Fruit fly (Drosophila melanogaster) whole organism, embryonic: ENCODE measurements around the gene CG32373.

Source experiments
- CG10431 ChIP-seq: fragments of 200-800 bp; sonication (Bioruptor generic); optimal IDR thresholded peaks from 3 replicates; lab custom pipeline; 2018; ENCODE audit warnings: missing biosample characterization, mild to moderate bottlenecking, missing genetic modification characterization
- CG11504 ChIP-seq: fragments of 200-800 bp; sonication (Bioruptor generic); optimal IDR thresholded peaks from 3 replicates; lab custom pipeline; 2019; ENCODE audit warnings: missing biosample characterization, mild to moderate bottlenecking, missing genetic modification characterization, moderate library complexity
- CG11695 ChIP-seq: fragments of 200-800 bp; sonication (Bioruptor generic); IDR thresholded peaks from 3 replicates; pipeline ENCODE4 v1.3.6; 2022; ENCODE audit warnings: missing biosample characterization, missing genetic modification characterization
- CG18599 ChIP-seq: fragments of 200-800 bp; sonication (Bioruptor generic); optimal IDR thresholded peaks from 3 replicates; lab custom pipeline; 2017; ENCODE audit warnings: missing biosample characterization, missing genetic modification characterization, mild to moderate bottlenecking, moderate library complexity, missing genetic modification reagents
- CG2712 ChIP-seq: fragments of 200-800 bp; optimal IDR thresholded peaks from 3 replicates; lab custom pipeline; 2019; ENCODE audit warnings: missing biosample characterization, mild to moderate bottlenecking, missing genetic modification characterization, moderate library complexity
- CG34376 ChIP-seq: fragments of 200-800 bp; sonication (Bioruptor generic); optimal IDR thresholded peaks from 2 replicates; lab custom pipeline; 2018; ENCODE audit warnings: missing biosample characterization, mild to moderate bottlenecking, missing genetic modification characterization
- CG6689 ChIP-seq: fragments of 200-800 bp; sonication (Bioruptor generic); IDR thresholded peaks from 2 replicates; pipeline ENCODE4 v1.3.6; 2022; ENCODE audit warnings: missing biosample characterization, missing genetic modification characterization
- CG7839 ChIP-seq: fragments of 200-800 bp; sonication (Bioruptor generic); optimal IDR thresholded peaks from 3 replicates; lab custom pipeline; 2018; ENCODE audit warnings: missing biosample characterization, mild to moderate bottlenecking, missing genetic modification characterization, moderate library complexity
- CG8924 ChIP-seq: fragments of 200-800 bp; optimal IDR thresholded peaks from 3 replicates; lab custom pipeline; 2019; ENCODE audit warnings: missing biosample characterization, mild to moderate bottlenecking, missing genetic modification characterization, moderate library complexity
- E2f1 ChIP-seq: fragments of 200-800 bp; sonication (Bioruptor generic); IDR thresholded peaks from 2 replicates; pipeline ENCODE4 v1.3.6; 2022; ENCODE audit warnings: missing biosample characterization, missing genetic modification characterization
- Ets97D ChIP-seq: fragments of 200-800 bp; sonication (Bioruptor generic); optimal IDR thresholded peaks from 3 replicates; lab custom pipeline; 2016; ENCODE audit warnings: missing biosample characterization, missing genetic modification characterization
- Gug ChIP-seq: fragments of 200-800 bp; sonication (Bioruptor generic); IDR thresholded peaks from 4 replicates; pipeline ENCODE4 v1.3.6; 2022; ENCODE audit warnings: missing biosample characterization, missing genetic modification characterization
- HLH3B ChIP-seq: fragments of 200-800 bp; sonication (Bioruptor generic); IDR thresholded peaks from 2 replicates; pipeline ENCODE4 v1.3.6; 2022; ENCODE audit warnings: missing biosample characterization, missing genetic modification characterization
- Hr51 ChIP-seq, 2 experiments: fragments of 200-800 bp; sonication (Bioruptor generic); optimal IDR thresholded peaks; 2 replicates in 1 of 2; 3 replicates in 1 of 2; lab custom pipeline; 2016 to 2018; ENCODE audit warnings: missing biosample characterization in 2 of 2, missing genetic modification characterization in 2 of 2, mild to moderate bottlenecking in 1 of 2, moderate library complexity in 1 of 2
- Lim3 ChIP-seq: fragments of 200-800 bp; sonication (Bioruptor generic); IDR thresholded peaks from 2 replicates; pipeline ENCODE4 v1.3.6; 2022; ENCODE audit warnings: missing biosample characterization, missing genetic modification characterization
- Med ChIP-seq: fragments of 200-800 bp; sonication (Bioruptor generic); peaks from one replicate; lab custom pipeline; 2016; ENCODE audit warnings: missing biosample characterization, missing genetic modification characterization, mild to moderate bottlenecking, inconsistent platforms, moderate library complexity
- PHDP ChIP-seq: fragments of 200-800 bp; sonication (Bioruptor generic); optimal IDR thresholded peaks from 3 replicates; lab custom pipeline; 2018; ENCODE audit warnings: missing biosample characterization, mild to moderate bottlenecking, missing genetic modification characterization, moderate library complexity
- Ptx1 ChIP-seq: fragments of 200-800 bp; sonication (Bioruptor generic); IDR thresholded peaks from 2 replicates; pipeline ENCODE4 v1.3.6; 2022; ENCODE audit warnings: missing biosample characterization, missing genetic modification characterization
- Sox102F ChIP-seq: fragments of 200-800 bp; sonication (Bioruptor generic); optimal IDR thresholded peaks from 2 replicates; lab custom pipeline; 2018; ENCODE audit warnings: missing biosample characterization, mild to moderate bottlenecking, missing genetic modification characterization, moderate library complexity
- bsh ChIP-seq, 2 experiments: fragments of 200-800 bp; sonication (Bioruptor generic); optimal IDR thresholded peaks; 2 replicates each; lab custom pipeline; 2017 to 2018; ENCODE audit warnings: mild to moderate bottlenecking in 2 of 2, missing biosample characterization in 2 of 2, missing genetic modification characterization in 2 of 2, moderate library complexity in 1 of 2
- corto ChIP-seq: fragments of 200-800 bp; sonication (Bioruptor generic); optimal IDR thresholded peaks from 2 replicates; lab custom pipeline; 2016; ENCODE audit warnings: missing biosample characterization, mild to moderate bottlenecking, missing genetic modification characterization, moderate library complexity
- crp ChIP-seq, 2 experiments: fragments of 200-800 bp; sonication (Bioruptor generic); optimal IDR thresholded peaks; 2 replicates in 1 of 2; 3 replicates in 1 of 2; lab custom pipeline; 2017; ENCODE audit warnings: missing biosample characterization in 2 of 2, missing genetic modification characterization in 2 of 2, mild to moderate bottlenecking in 1 of 2, moderate library complexity in 1 of 2
- dmrt99B ChIP-seq: fragments of 200-800 bp; sonication (Bioruptor generic); optimal IDR thresholded peaks from 2 replicates; lab custom pipeline; 2018; ENCODE audit warnings: missing biosample characterization, mild to moderate bottlenecking, missing genetic modification characterization, moderate library complexity
- exex ChIP-seq: fragments of 200-800 bp; sonication (Bioruptor generic); optimal IDR thresholded peaks from 4 replicates; lab custom pipeline; 2018; ENCODE audit warnings: missing biosample characterization, mild to moderate bottlenecking, missing genetic modification characterization, moderate library complexity
- gfzf ChIP-seq: fragments of 200-800 bp; sonication (Bioruptor generic); optimal IDR thresholded peaks from 2 replicates; lab custom pipeline; 2016; ENCODE audit warnings: missing biosample characterization, mild to moderate bottlenecking, missing genetic modification characterization, moderate library complexity
- knrl ChIP-seq: fragments of 200-800 bp; sonication (Bioruptor generic); IDR thresholded peaks from 3 replicates; pipeline ENCODE4 v1.3.6; 2022; ENCODE audit warnings: missing biosample characterization, missing genetic modification characterization; ENCODE audit not compliant: partially characterized antibody
- lab ChIP-seq: fragments of 200-800 bp; sonication (Bioruptor generic); optimal IDR thresholded peaks from 3 replicates; lab custom pipeline; 2017; ENCODE audit warnings: missing biosample characterization, missing genetic modification characterization, mild to moderate bottlenecking, moderate library complexity, missing genetic modification reagents
- mirr ChIP-seq: fragments of 200-800 bp; sonication (Bioruptor generic); optimal IDR thresholded peaks from 3 replicates; lab custom pipeline; 2018; ENCODE audit warnings: missing biosample characterization, mild to moderate bottlenecking, missing genetic modification characterization
- nau ChIP-seq: fragments of 200-800 bp; sonication (Bioruptor generic); optimal IDR thresholded peaks from 3 replicates; lab custom pipeline; 2017; ENCODE audit warnings: missing biosample characterization, mild to moderate bottlenecking, missing genetic modification characterization, missing genetic modification reagents
- nmo ChIP-seq: fragments of 200-800 bp; sonication (Bioruptor generic); optimal IDR thresholded peaks from 2 replicates; lab custom pipeline; 2018; ENCODE audit warnings: missing biosample characterization, mild to moderate bottlenecking, missing genetic modification characterization, moderate library complexity
- nom ChIP-seq: fragments of 200-800 bp; sonication (Bioruptor generic); optimal IDR thresholded peaks from 2 replicates; lab custom pipeline; 2017; ENCODE audit warnings: missing biosample characterization, missing genetic modification characterization, mild to moderate bottlenecking, moderate library complexity, missing genetic modification reagents
- prd ChIP-seq, 3 experiments: fragments of >200 bp in 2 of 3; fragments of 200-800 bp in 1 of 3; sonication (Bioruptor generic) in 1 of 3; optimal IDR thresholded peaks in 2 of 3; IDR thresholded peaks in 1 of 3; 2 replicates in 2 of 3; 3 replicates in 1 of 3; pipeline versions ENCODE4 v1.3.6 to Lab custom; 2017 to 2022; ENCODE audit warnings: missing biosample characterization in 1 of 3, missing genetic modification characterization in 1 of 3
- ranshi ChIP-seq: fragments of 200-800 bp; sonication (Bioruptor generic); IDR thresholded peaks from 2 replicates; pipeline ENCODE4 v1.3.6; 2022; ENCODE audit warnings: missing biosample characterization, missing genetic modification characterization
- sc ChIP-seq, 3 experiments: fragments of >200 bp in 2 of 3; fragments of 200-800 bp in 1 of 3; sonication (Bioruptor generic) in 1 of 3; optimal IDR thresholded peaks; 2 replicates in 2 of 3; 3 replicates in 1 of 3; lab custom pipeline; 2017; ENCODE audit warnings: mild to moderate bottlenecking in 1 of 3, missing biosample characterization in 1 of 3, missing genetic modification characterization in 1 of 3, missing genetic modification reagents in 1 of 3
- sens-2 ChIP-seq: fragments of 200-800 bp; sonication (Bioruptor generic); IDR thresholded peaks from 2 replicates; pipeline ENCODE4 v1.3.6; 2022; ENCODE audit warnings: missing biosample characterization, missing genetic modification characterization
- sisA ChIP-seq: fragments of 200-800 bp; sonication (Bioruptor generic); IDR thresholded peaks from 2 replicates; pipeline ENCODE4 v1.3.6; 2022; ENCODE audit warnings: missing biosample characterization, missing genetic modification characterization
- sob ChIP-seq: fragments of 200-800 bp; sonication (Bioruptor generic); IDR thresholded peaks from 2 replicates; pipeline ENCODE4 v1.3.6; 2022; ENCODE audit warnings: missing biosample characterization, missing genetic modification characterization
- tgo ChIP-seq: fragments of 200-800 bp; sonication (Bioruptor generic); IDR thresholded peaks from 3 replicates; pipeline ENCODE4 v1.3.6; 2022; ENCODE audit warnings: missing biosample characterization, missing genetic modification characterization
- tll ChIP-seq, 2 experiments: fragments of 200-800 bp in 1 of 2; fragments of >200 bp in 1 of 2; sonication (Bioruptor generic) in 1 of 2; optimal IDR thresholded peaks; 2 replicates each; lab custom pipeline; 2017 to 2019; ENCODE audit warnings: missing biosample characterization in 2 of 2, missing genetic modification characterization in 2 of 2, mild to moderate bottlenecking in 1 of 2, moderate library complexity in 1 of 2
- unpg ChIP-seq: fragments of 200-800 bp; sonication (Bioruptor generic); optimal IDR thresholded peaks from 3 replicates; lab custom pipeline; 2018; ENCODE audit warnings: missing biosample characterization, mild to moderate bottlenecking, missing genetic modification characterization, moderate library complexity

The CG32373 gene

dm6 chr3L:7792249-7792648 is 141.9 kb downstream of the CG32373 start (continued):
- TF ChIP-seq nom (GFP tag; lab: Kevin White, UChicago) (no peak), Lim3 (no peak), tgo (GFP tag; lab: Robert Waterston, UW) (peak; percentile 17; the same call in 1 of the 3 replicates), sc (optimal IDR thresholded peaks at IDR 0.05; lab: Kevin White, UChicago) (no peak), sc (GFP tag; optimal IDR thresholded peaks at IDR 0.05; lab: Kevin White, UChicago) (no peak), CG7839 (tag; lab: Kevin White, UChicago) (peak; percentile 31), Hr51 (GFP tag; optimal IDR thresholded peaks at IDR 0.05; lab: Kevin White, UChicago) (peak in 1 of 2 experiments; percentile 24), Sox102F (GFP tag; lab: Kevin White, UChicago) (peak; percentile 51), E2f1 (0 out of 2 replicates have a peak, but pooled peaks have one; percentile 9), nmo (peak; percentile 7), dmrt99B (tag; lab: Kevin White, UChicago) (peak; percentile 10), sens-2 (GFP tag; lab: Robert Waterston, UW) (0 out of 2 replicates have a peak, but pooled peaks have one; percentile 31), knrl (GFP tag; lab: Robert Waterston, UW) (no peak), HLH3B (GFP tag; lab: Robert Waterston, UW) (no peak), lab (peak; percentile 13), unpg (GFP tag; lab: Kevin White, UChicago) (peak; percentile 35), corto (peak; percentile 90), CG2712 (tag; lab: Kevin White, UChicago) (peak; percentile 2), CG6689 (0 out of 2 replicates have a peak, but pooled peaks have one; percentile 37), sisA (0 out of 2 replicates have a peak, but pooled peaks have one; percentile 10), sob (GFP tag; lab: Robert Waterston, UW) (peak; percentile 36; the same call in 1 of the 2 replicates), Ets97D (GFP tag; lab: Kevin White, UChicago) (no peak), ranshi (GFP tag; lab: Robert Waterston, UW) (0 out of 2 replicates have a peak, but pooled peaks have one; percentile 14), bsh (GFP tag; optimal IDR thresholded peaks at IDR 0.05; lab: Kevin White, UChicago) (peak in 1 of 2 experiments; percentile 34), CG11504 (peak; percentile 30), tll (GFP tag; optimal IDR thresholded peaks at IDR 0.05; lab: Kevin White, UChicago) (no peak), CG8924 (tag; lab: Kevin White, UChicago) (no peak), nau (GFP tag; lab: Kevin White, UChicago) (no peak), CG11695 (GFP tag; lab: Robert Waterston, UW) (0 out of 3 replicates have a peak, but pooled peaks have one; percentile 9), prd (optimal IDR thresholded peaks at IDR 0.05; lab: Kevin White, UChicago) (no peak), prd (GFP tag; IDR thresholded peaks at IDR 0.05; lab: Robert Waterston, UW) (peak; percentile 44; the same call in 1 of the 3 replicates), Ptx1 (GFP tag; lab: Robert Waterston, UW) (peak; percentile 36; the same call in 1 of the 2 replicates), Med (peak; percentile 75), PHDP (tag; lab: Kevin White, UChicago) (peak; percentile 16), gfzf (GFP tag; lab: Kevin White, UChicago) (no peak), CG18599 (GFP tag; lab: Kevin White, UChicago) (peak; percentile 3), Gug (GFP tag; lab: Robert Waterston, UW) (peak; percentile 25; the same call in 1 of the 4 replicates), crp (GFP tag; optimal IDR thresholded peaks at IDR 0.05; lab: Kevin White, UChicago) (no peak)

dm6 chr3L:7792775-7793174 is 142.4 kb downstream of the CG32373 start:
- TF ChIP-seq mirr (GFP tag; lab: Kevin White, UChicago) = peak; percentile 8
- no peak for TF ChIP-seq CG10431 (GFP tag; lab: Kevin White, UChicago)
- TF ChIP-seq CG34376 (GFP tag; lab: Kevin White, UChicago) = peak; percentile 10
- TF ChIP-seq exex (tag; lab: Kevin White, UChicago) = peak; percentile 20
